Fruit fly (Drosophila melanogaster) whole organism, wandering third instar larva: Measurements from ENCODE around the gene CG2247.

Source experiments
- Abd-B ChIP-seq: fragments of >200 bp; optimal IDR thresholded peaks from 2 replicates; lab custom pipeline; 2017; ENCODE audit warnings: missing biosample characterization, missing genetic modification characterization
- CG32264 ChIP-seq: fragments of 200-800 bp; sonication (Bioruptor generic); optimal IDR thresholded peaks from 2 replicates; lab custom pipeline; 2016; ENCODE audit warnings: missing biosample characterization, missing genetic modification characterization
- CG9705 ChIP-seq: fragments of 200-800 bp; sonication (Bioruptor generic); optimal IDR thresholded peaks from 2 replicates; lab custom pipeline; 2018; ENCODE audit warnings: missing biosample characterization, mild to moderate bottlenecking, missing genetic modification characterization
- CrebA ChIP-seq: fragments of 200-800 bp; sonication (Bioruptor generic); optimal IDR thresholded peaks from 2 replicates; lab custom pipeline; 2016; ENCODE audit warnings: missing biosample characterization, mild to moderate bottlenecking, missing genetic modification characterization, borderline replicate concordance
- Dfd ChIP-seq: fragments of >200 bp; optimal IDR thresholded peaks from 2 replicates; lab custom pipeline; 2017; ENCODE audit warnings: missing biosample characterization, missing genetic modification characterization
- Dif ChIP-seq: fragments of 200-275, 200-300 bp; sonication (Bioruptor generic); optimal IDR thresholded peaks from 2 replicates; lab custom pipeline; 2018; ENCODE audit warnings: missing biosample characterization, missing genetic modification characterization; ENCODE audit not compliant: partially characterized antibody
- GATAd ChIP-seq: sonication (Bioruptor generic); optimal IDR thresholded peaks from 2 replicates; lab custom pipeline; 2016; ENCODE audit warnings: missing biosample characterization, missing genetic modification characterization
- HLH106 ChIP-seq: fragments of 200-800 bp; optimal IDR thresholded peaks from 3 replicates; lab custom pipeline; 2019; ENCODE audit warnings: missing biosample characterization, mild to moderate bottlenecking, missing genetic modification characterization, moderate library complexity
- Hnf4 ChIP-seq: fragments of 200-800 bp; sonication (Bioruptor generic); optimal IDR thresholded peaks from 2 replicates; lab custom pipeline; 2016; ENCODE audit warnings: missing biosample characterization, mild to moderate bottlenecking, missing genetic modification characterization
- Hr78 ChIP-seq: fragments of >200 bp; optimal IDR thresholded peaks from 2 replicates; lab custom pipeline; 2017; ENCODE audit warnings: missing biosample characterization, missing genetic modification characterization
- Hr83 ChIP-seq: fragments of 200-300 bp; sonication (Bioruptor generic); optimal IDR thresholded peaks from 2 replicates; lab custom pipeline; 2016; ENCODE audit warnings: missing biosample characterization, mild to moderate bottlenecking, missing genetic modification characterization, moderate library complexity; ENCODE audit not compliant: poor library complexity, severe bottlenecking
- Jra ChIP-seq: sonication (Bioruptor generic); optimal IDR thresholded peaks from 2 replicates; lab custom pipeline; 2016; ENCODE audit warnings: missing biosample characterization, missing genetic modification characterization
- Mio ChIP-seq: sonication (Bioruptor generic); optimal IDR thresholded peaks from 2 replicates; lab custom pipeline; 2016; ENCODE audit warnings: missing biosample characterization, missing genetic modification characterization
- Myc ChIP-seq: fragments of >200 bp; optimal IDR thresholded peaks from 2 replicates; lab custom pipeline; 2017
- N ChIP-seq: fragments of >200 bp; optimal IDR thresholded peaks from 2 replicates; lab custom pipeline; 2018; ENCODE audit warnings: missing biosample characterization, missing external identifiers, missing genetic modification characterization
- OdsH ChIP-seq: fragments of 200-800 bp; sonication (Bioruptor generic); optimal IDR thresholded peaks from 2 replicates; lab custom pipeline; 2016; ENCODE audit warnings: missing biosample characterization, mild to moderate bottlenecking, missing genetic modification characterization
- Rel ChIP-seq, 2 experiments: fragments of 200-800 bp; sonication (Bioruptor generic) in 1 of 2; optimal IDR thresholded peaks; 2 replicates in 1 of 2; 3 replicates in 1 of 2; lab custom pipeline; 2016 to 2019; ENCODE audit warnings: mild to moderate bottlenecking in 2 of 2, missing biosample characterization in 2 of 2, missing genetic modification characterization in 2 of 2, moderate library complexity in 1 of 2
- Sp1 ChIP-seq: fragments of 200-800 bp; sonication (Bioruptor generic); optimal IDR thresholded peaks from 3 replicates; lab custom pipeline; 2019; ENCODE audit warnings: missing biosample characterization, mild to moderate bottlenecking, missing genetic modification characterization, moderate library complexity
- Vsx2 ChIP-seq: fragments of 200-300, 225-300 bp; sonication (Bioruptor generic); optimal IDR thresholded peaks from 2 replicates; lab custom pipeline; 2018; ENCODE audit warnings: missing biosample characterization, missing genetic modification characterization; ENCODE audit not compliant: partially characterized antibody
- br ChIP-seq: fragments of 200-800 bp; sonication (Bioruptor generic); optimal IDR thresholded peaks from 2 replicates; lab custom pipeline; 2016; ENCODE audit warnings: missing biosample characterization, missing genetic modification characterization
- brk ChIP-seq: fragments of 200-800 bp; sonication (Bioruptor generic); optimal IDR thresholded peaks from 2 replicates; lab custom pipeline; 2016; ENCODE audit warnings: missing biosample characterization, mild to moderate bottlenecking, missing genetic modification characterization
- dl ChIP-seq, 2 experiments: fragments of 175-275, 200-275 bp in 1 of 2; fragments of 200-275 bp in 1 of 2; sonication (Bioruptor generic); optimal IDR thresholded peaks; lab custom pipeline; 2018; ENCODE audit warnings: mild to moderate bottlenecking in 2 of 2, missing biosample characterization in 2 of 2, missing genetic modification characterization in 2 of 2, moderate library complexity in 2 of 2; ENCODE audit not compliant: partially characterized antibody in 2 of 2, insufficient read depth in 1 of 2
- dmrt93B ChIP-seq: fragments of 200-800 bp; sonication (Bioruptor generic); optimal IDR thresholded peaks from 2 replicates; lab custom pipeline; 2018; ENCODE audit warnings: missing biosample characterization, mild to moderate bottlenecking, missing genetic modification characterization
- dsf ChIP-seq: sonication (Bioruptor generic); optimal IDR thresholded peaks from 2 replicates; lab custom pipeline; 2016; ENCODE audit warnings: missing biosample characterization, missing genetic modification characterization, borderline replicate concordance
- ey ChIP-seq: fragments of 200-800 bp; sonication (Bioruptor generic); optimal IDR thresholded peaks from 2 replicates; lab custom pipeline; 2016; ENCODE audit warnings: missing biosample characterization, missing genetic modification characterization
- foxo ChIP-seq, 2 experiments: fragments of 200-800 bp; sonication (Bioruptor generic); optimal IDR thresholded peaks; 2 replicates in 1 of 2; 3 replicates in 1 of 2; lab custom pipeline; 2016 to 2017; ENCODE audit warnings: missing biosample characterization in 2 of 2, missing genetic modification characterization in 2 of 2
- fru ChIP-seq: fragments of 200-800 bp; sonication (Bioruptor generic); optimal IDR thresholded peaks from 3 replicates; lab custom pipeline; 2016; ENCODE audit warnings: missing biosample characterization, mild to moderate bottlenecking, missing genetic modification characterization
- h ChIP-seq: fragments of 200-800 bp; sonication (Bioruptor generic); optimal IDR thresholded peaks from 3 replicates; lab custom pipeline; 2016; ENCODE audit warnings: missing biosample characterization, mild to moderate bottlenecking, missing genetic modification characterization
- jim ChIP-seq: fragments of 175-275, 200-325 bp; sonication (Bioruptor generic); optimal IDR thresholded peaks from 2 replicates; lab custom pipeline; 2016; ENCODE audit warnings: missing biosample characterization, mild to moderate bottlenecking, missing genetic modification characterization
- lola ChIP-seq: fragments of >200 bp; optimal IDR thresholded peaks from 2 replicates; lab custom pipeline; 2017; ENCODE audit warnings: missing biosample characterization, missing genetic modification characterization
- pan ChIP-seq: fragments of >200 bp; optimal IDR thresholded peaks from 2 replicates; lab custom pipeline; 2017
- psq ChIP-seq: fragments of 200-800 bp; sonication (Bioruptor generic); optimal IDR thresholded peaks from 3 replicates; lab custom pipeline; 2017; ENCODE audit warnings: missing biosample characterization, mild to moderate bottlenecking, missing genetic modification characterization, moderate library complexity
- rgr ChIP-seq: fragments of 200-800 bp; sonication (Bioruptor generic); optimal IDR thresholded peaks from 3 replicates; lab custom pipeline; 2016; ENCODE audit warnings: missing biosample characterization, mild to moderate bottlenecking, missing genetic modification characterization
- sage ChIP-seq: fragments of 200-800 bp; sonication (Bioruptor generic); optimal IDR thresholded peaks from 2 replicates; lab custom pipeline; 2016; ENCODE audit warnings: missing biosample characterization, mild to moderate bottlenecking, missing genetic modification characterization
- sv ChIP-seq: fragments of 200-800 bp; sonication (Bioruptor generic); optimal IDR thresholded peaks from 3 replicates; lab custom pipeline; 2016; ENCODE audit warnings: missing biosample characterization, missing genetic modification characterization
- tai ChIP-seq: sonication (Bioruptor generic); optimal IDR thresholded peaks from 2 replicates; lab custom pipeline; 2016; ENCODE audit warnings: missing biosample characterization, missing genetic modification characterization
- usp ChIP-seq: fragments of >200 bp; optimal IDR thresholded peaks from 2 replicates; lab custom pipeline; 2017; ENCODE audit warnings: missing biosample characterization, missing genetic modification characterization
- woc ChIP-seq: sonication (Bioruptor generic); optimal IDR thresholded peaks from 2 replicates; lab custom pipeline; 2016; ENCODE audit warnings: missing biosample characterization, mild to moderate bottlenecking, missing genetic modification characterization

Gene CG2247

DNA sequence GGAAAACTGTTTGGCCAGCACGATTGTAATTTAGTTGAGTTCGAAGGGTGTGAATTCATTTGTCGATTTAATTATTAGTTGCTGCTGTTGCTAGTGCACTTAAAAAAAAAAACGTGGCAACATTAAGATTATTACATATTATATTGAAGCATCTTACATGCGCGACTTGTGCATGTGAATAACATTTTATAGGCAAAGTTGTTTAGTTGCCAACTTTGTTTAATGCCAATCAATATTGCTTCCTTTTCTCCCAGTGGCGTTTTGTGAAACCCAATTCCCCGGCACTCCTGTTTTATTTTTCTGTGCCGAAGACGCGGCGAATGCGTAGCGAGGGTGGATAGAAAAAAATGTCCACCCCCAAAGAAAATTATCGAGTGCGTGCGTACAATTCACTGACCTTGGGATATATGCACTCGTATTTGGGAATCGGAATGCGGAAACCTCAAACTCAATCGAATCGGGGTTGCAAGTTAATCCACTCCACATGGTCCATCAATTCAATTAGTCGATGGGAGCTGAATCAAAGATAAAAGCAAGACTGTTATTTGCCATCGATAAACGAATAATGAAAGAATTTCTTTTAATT lies 17.6 kb upstream of the CG2247 start:
- TF ChIP-seq Hnf4 = no peak
- peak; percentile 23 for TF ChIP-seq sv (GFP tag; lab: Kevin White, UChicago)

DNA sequence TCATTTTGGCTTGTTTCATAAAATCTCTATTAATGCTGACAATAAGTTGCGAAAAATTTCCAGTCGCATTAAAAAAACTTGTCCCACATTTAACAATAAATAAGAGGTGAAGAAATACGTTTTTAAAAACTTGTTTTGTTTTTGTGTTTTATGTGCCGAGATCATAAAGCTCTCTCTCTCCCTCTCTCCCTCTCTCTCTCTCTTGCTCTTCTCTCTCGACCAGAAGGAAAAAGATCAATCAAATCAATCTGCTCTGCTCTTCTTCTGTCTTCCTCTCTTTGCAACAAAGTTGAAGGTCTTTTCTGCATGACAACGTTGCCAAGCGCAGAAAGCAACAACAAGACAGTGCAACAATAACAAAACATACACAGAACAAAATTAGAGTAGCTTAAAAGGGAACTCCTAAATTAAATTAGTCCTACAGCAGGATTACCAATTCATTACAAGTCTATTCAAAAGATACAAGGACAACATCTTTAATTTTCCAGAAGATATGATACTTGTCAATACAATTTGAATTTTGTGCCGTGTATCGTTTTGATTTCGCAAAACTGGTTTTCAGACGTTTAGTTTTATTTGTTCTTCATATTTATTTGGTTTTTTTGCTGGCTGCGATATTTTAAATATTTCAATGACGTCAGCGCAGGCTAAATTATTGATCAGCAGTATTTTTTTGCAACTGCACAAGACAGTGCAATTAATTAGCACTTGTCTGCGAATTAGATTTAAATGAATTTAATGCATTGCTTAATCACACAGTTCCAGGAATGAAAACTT lies 11.4 kb upstream of the CG2247 start:
- TF ChIP-seq CrebA = no peak
- no peak for TF ChIP-seq N (GFP tag; lab: Kevin White, UChicago)
- TF ChIP-seq dsf (GFP tag; lab: Kevin White, UChicago) = peak; percentile 83
- TF ChIP-seq Hr83 (GFP tag; lab: Kevin White, UChicago) = peak; percentile 83
- TF ChIP-seq brk (GFP tag; lab: Kevin White, UChicago) = peak; percentile 90
- TF ChIP-seq OdsH (GFP tag; lab: Kevin White, UChicago) = peak; percentile 96
- TF ChIP-seq dmrt93B (GFP tag; lab: Kevin White, UChicago) = peak; percentile 90
- TF ChIP-seq Mio (GFP tag; lab: Kevin White, UChicago) = peak; percentile 67
- no peak for TF ChIP-seq usp (GFP tag; lab: Kevin White, UChicago)
- no peak for TF ChIP-seq Myc (lab: Kevin White, UChicago)
- TF ChIP-seq Jra = peak; percentile 95
- peak; percentile 96 for TF ChIP-seq fru (GFP tag; lab: Kevin White, UChicago)
- TF ChIP-seq rgr = peak; percentile 96
- no peak for TF ChIP-seq Hr78
- TF ChIP-seq foxo (GFP tag; optimal IDR thresholded peaks at IDR 0.05; lab: Kevin White, UChicago) = peak; percentile 82 to 93
- peak; percentile 97 for TF ChIP-seq br (GFP tag; lab: Kevin White, UChicago)
- peak; percentile 98 for TF ChIP-seq HLH106 (tag; lab: Kevin White, UChicago)
- peak; percentile 74 for TF ChIP-seq Rel (GFP tag; optimal IDR thresholded peaks at IDR 0.05; lab: Kevin White, UChicago)
- TF ChIP-seq Rel (tag; optimal IDR thresholded peaks at IDR 0.05; lab: Kevin White, UChicago) = peak; percentile 87
- peak; percentile 94 for TF ChIP-seq CG32264 (GFP tag; lab: Kevin White, UChicago)
- TF ChIP-seq h = peak; percentile 98
- peak; percentile 76 for TF ChIP-seq sv (GFP tag; lab: Kevin White, UChicago)
- TF ChIP-seq tai (GFP tag; lab: Kevin White, UChicago) = no peak
- peak; percentile 76 for TF ChIP-seq Dif (GFP tag; lab: Kevin White, UChicago)
- TF ChIP-seq sage (GFP tag; lab: Kevin White, UChicago) = peak; percentile 97
- peak; percentile 20 to 75 for TF ChIP-seq dl (GFP tag; optimal IDR thresholded peaks at IDR 0.05; lab: Kevin White, UChicago; ENCODE audit: insufficient read depth in 1 of 2, partially characterized antibody in 2 of 2)
- peak; percentile 90 for TF ChIP-seq psq (GFP tag; lab: Kevin White, UChicago)
- TF ChIP-seq lola (GFP tag; lab: Kevin White, UChicago) = no peak
- peak; percentile 95 for TF ChIP-seq CG9705 (GFP tag; lab: Kevin White, UChicago)
- peak; percentile 36 for TF ChIP-seq Dfd (GFP tag; lab: Kevin White, UChicago)
- no peak for TF ChIP-seq Abd-B (GFP tag; lab: Kevin White, UChicago)
- peak; percentile 95 for TF ChIP-seq woc (GFP tag; lab: Kevin White, UChicago)
- peak; percentile 44 for TF ChIP-seq jim (GFP tag; lab: Kevin White, UChicago)
- peak; percentile 96 for TF ChIP-seq ey (GFP tag; lab: Kevin White, UChicago)
- TF ChIP-seq pan (lab: Kevin White, UChicago) = no peak
- no peak for TF ChIP-seq Vsx2
- TF ChIP-seq Sp1 (GFP tag; lab: Kevin White, UChicago) = peak; percentile 95
- peak; percentile 55 for TF ChIP-seq GATAd
- TF ChIP-seq Hnf4 = peak; percentile 98
